Fruit fly (Drosophila melanogaster) S2 (cell line): ENCODE results near the gene smp-30.

Source experiments
- CG8478 ChIP-seq: fragments of >200 bp; optimal IDR thresholded peaks from 2 replicates; lab custom pipeline; 2018
- CTCF ChIP-seq, 2 experiments: fragments of >200 bp; optimal IDR thresholded peaks; 2 replicates each; lab custom pipeline; 2018

- TF ChIP-seq CTCF (optimal IDR thresholded peaks at IDR 0.05; lab: Kevin White, UChicago) (no peak), CG8478 (lab: Kevin White, UChicago) (no peak)
These were observed 3.7 kb downstream of the smp-30 start for dm6 chr3R:14747259-14747856.
